Worm (Caenorhabditis elegans) whole organism, L1 larva: Measurements from ENCODE around the gene dmd-10.

Experiments used
- alr-1 ChIP-seq: fragments of 200-800 bp; sonication (Bioruptor generic); optimal IDR thresholded peaks from 2 replicates; lab custom pipeline; 2018; ENCODE audit warnings: borderline replicate concordance, mild to moderate bottlenecking, missing genetic modification characterization, missing compliant biosample characterization
- aly-2 ChIP-seq: fragments of 150-350 bp; optimal IDR thresholded peaks from 2 replicates; lab custom pipeline; 2014; ENCODE audit warnings: missing biosample characterization, missing genetic modification characterization
- ama-1 ChIP-seq: fragments of 150-350 bp; optimal IDR thresholded peaks from 2 replicates; lab custom pipeline; 2014
- egl-13 ChIP-seq: sonication (generic microtip); optimal IDR thresholded peaks from 2 replicates; lab custom pipeline; 2016; ENCODE audit warnings: missing genotype, missing genetic modification reagents, missing genetic modification characterization, missing compliant biosample characterization
- lin-35 ChIP-seq, 2 experiments: fragments of 150-350 bp; optimal IDR thresholded peaks; 2 replicates each; lab custom pipeline; 2014; ENCODE audit warnings: missing biosample characterization in 2 of 2, missing genetic modification characterization in 2 of 2, missing genetic modification reagents in 2 of 2
- lir-3 ChIP-seq: sonication (generic microtip); optimal IDR thresholded peaks from 2 replicates; lab custom pipeline; 2016; ENCODE audit warnings: mild to moderate bottlenecking, missing genetic modification characterization, moderate library complexity, missing compliant biosample characterization; ENCODE audit not compliant: poor library complexity
- mep-1 ChIP-seq: fragments of 150-350 bp; optimal IDR thresholded peaks from 2 replicates; lab custom pipeline; 2014; ENCODE audit warnings: missing biosample characterization, missing genetic modification characterization
- nhr-28 ChIP-seq: fragments of 150-350 bp; optimal IDR thresholded peaks from 2 replicates; lab custom pipeline; 2014; ENCODE audit warnings: missing biosample characterization, missing genetic modification characterization
- nhr-77 ChIP-seq: fragments of 150-350 bp; optimal IDR thresholded peaks from 2 replicates; lab custom pipeline; 2014; ENCODE audit warnings: missing biosample characterization, missing genetic modification characterization
- skn-1 ChIP-seq: fragments of 150-350 bp; optimal IDR thresholded peaks from 2 replicates; lab custom pipeline; 2014; ENCODE audit warnings: missing biosample characterization, missing genetic modification characterization
- tbx-2 ChIP-seq: sonication (generic microtip); optimal IDR thresholded peaks from 2 replicates; lab custom pipeline; 2016; ENCODE audit warnings: missing genetic modification characterization, missing compliant biosample characterization

DNA sequence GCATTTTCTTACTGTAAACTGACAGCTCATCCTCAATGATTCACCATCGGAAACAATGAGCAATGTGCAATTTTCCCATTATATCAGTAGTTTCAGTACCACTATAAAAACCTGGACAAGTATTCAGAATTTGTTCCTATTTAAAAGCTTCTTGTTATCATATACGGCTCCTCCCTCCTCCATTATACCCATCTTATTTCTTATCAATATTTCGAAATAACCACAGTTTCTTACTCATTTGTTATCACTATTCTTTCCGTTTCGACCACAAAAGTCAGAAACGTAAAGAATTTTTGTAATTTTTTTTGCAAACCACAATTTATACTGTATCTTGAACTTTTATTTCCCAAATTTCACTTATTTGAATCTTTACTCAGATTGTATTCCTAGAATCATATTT, 31.6 kb upstream of the dmd-10 start:
- no peak for TF ChIP-seq ama-1
- TF ChIP-seq egl-13 (tag; lab: Kevin White, UChicago) = no peak
- TF ChIP-seq skn-1 (tag; lab: Kevin White, UChicago) = no peak
- TF ChIP-seq aly-2 (tag; lab: Kevin White, UChicago) = no peak
- no peak for TF ChIP-seq mep-1 (tag; lab: Kevin White, UChicago)
- TF ChIP-seq lir-3 (tag; lab: Kevin White, UChicago) = no peak
- no peak for TF ChIP-seq alr-1 (tag; lab: Kevin White, UChicago)
- TF ChIP-seq nhr-77 (tag; lab: Kevin White, UChicago) = no peak
- no peak for TF ChIP-seq lin-35 (GFP tag; optimal IDR thresholded peaks at IDR 0.05; lab: Kevin White, UChicago)
- no peak for TF ChIP-seq tbx-2 (tag; lab: Kevin White, UChicago)
- no peak for TF ChIP-seq nhr-28 (tag; lab: Kevin White, UChicago)
